Fruit fly (Drosophila melanogaster) whole organism, embryonic: ENCODE measurements around the gene Gale.

Experiments
- Antp ChIP-seq: fragments of 200-800 bp; sonication (Bioruptor generic); optimal IDR thresholded peaks from 3 replicates; lab custom pipeline; 2016; ENCODE audit warnings: missing biosample characterization, missing genetic modification characterization
- Awh ChIP-seq: fragments of 200-800 bp; sonication (Bioruptor generic); IDR thresholded peaks from 2 replicates; pipeline ENCODE4, ENCODE4 v1.3.6; 2022; ENCODE audit warnings: missing biosample characterization, missing genetic modification characterization
- CG1024 ChIP-seq: fragments of 200-800 bp; sonication (Bioruptor generic); IDR thresholded peaks from 2 replicates; pipeline ENCODE4 v1.3.6; 2022; ENCODE audit warnings: missing biosample characterization, missing genetic modification characterization
- CG10366 ChIP-seq: fragments of 200-800 bp; sonication (Bioruptor generic); IDR thresholded peaks from 2 replicates; pipeline ENCODE4 v1.3.6; 2022; ENCODE audit warnings: missing biosample characterization, missing genetic modification characterization
- CG13775 ChIP-seq: fragments of 200-800 bp; sonication (Bioruptor generic); optimal IDR thresholded peaks from 3 replicates; lab custom pipeline; 2017; ENCODE audit warnings: missing biosample characterization, mild to moderate bottlenecking, missing genetic modification characterization
- CG14667 ChIP-seq: fragments of 200-800 bp; sonication (Bioruptor generic); IDR thresholded peaks from 2 replicates; pipeline ENCODE4 v1.3.6; 2022; ENCODE audit warnings: missing biosample characterization, missing genetic modification characterization
- CG15696 ChIP-seq: fragments of 200-800 bp; sonication (Bioruptor generic); optimal IDR thresholded peaks from 2 replicates; lab custom pipeline; 2019; ENCODE audit warnings: missing biosample characterization, mild to moderate bottlenecking, missing genetic modification characterization, moderate library complexity
- CG2116 ChIP-seq: fragments of 200-800 bp; sonication (Bioruptor generic); optimal IDR thresholded peaks from 3 replicates; lab custom pipeline; 2018; ENCODE audit warnings: missing biosample characterization, mild to moderate bottlenecking, missing genetic modification characterization
- CG2875 ChIP-seq: fragments of 200-800 bp; sonication (Bioruptor generic); optimal IDR thresholded peaks from 2 replicates; lab custom pipeline; 2017; ENCODE audit warnings: missing biosample characterization, mild to moderate bottlenecking, missing genetic modification characterization, missing genetic modification reagents
- CG31224 ChIP-seq: fragments of 200-800 bp; sonication (Bioruptor generic); IDR thresholded peaks from 2 replicates; pipeline ENCODE4 v1.3.6; 2022; ENCODE audit warnings: missing biosample characterization, missing genetic modification characterization
- CG3995 ChIP-seq: fragments of 200-800 bp; sonication (Bioruptor generic); optimal IDR thresholded peaks from 3 replicates; lab custom pipeline; 2016; ENCODE audit warnings: missing biosample characterization, missing genetic modification characterization
- CG4360 ChIP-seq: fragments of 200-800 bp; sonication (Bioruptor generic); IDR thresholded peaks from 2 replicates; pipeline ENCODE4 v1.3.6; 2022; ENCODE audit warnings: missing biosample characterization, missing genetic modification characterization
- CG6175 ChIP-seq: fragments of 200-800 bp; sonication (Bioruptor generic); IDR thresholded peaks from 3 replicates; pipeline ENCODE4 v1.3.6; 2022; ENCODE audit warnings: missing biosample characterization, missing genetic modification characterization
- CG7745 ChIP-seq: fragments of 200-800 bp; sonication (Bioruptor generic); optimal IDR thresholded peaks from 2 replicates; lab custom pipeline; 2018; ENCODE audit warnings: missing biosample characterization, mild to moderate bottlenecking, missing genetic modification characterization, moderate library complexity
- CG8290 ChIP-seq, 3 experiments: fragments of 200-800 bp; sonication (Bioruptor generic); optimal IDR thresholded peaks; 2 replicates each; lab custom pipeline; 2016 to 2019; ENCODE audit warnings: missing biosample characterization in 3 of 3, missing genetic modification characterization in 3 of 3, mild to moderate bottlenecking in 2 of 3, moderate library complexity in 1 of 3
- CG8359 ChIP-seq: fragments of 200-800 bp; sonication (Bioruptor generic); optimal IDR thresholded peaks from 2 replicates; lab custom pipeline; 2017; ENCODE audit warnings: missing biosample characterization, mild to moderate bottlenecking, missing genetic modification characterization, borderline replicate concordance
- CG8924 ChIP-seq: fragments of 200-800 bp; optimal IDR thresholded peaks from 3 replicates; lab custom pipeline; 2019; ENCODE audit warnings: missing biosample characterization, mild to moderate bottlenecking, missing genetic modification characterization, moderate library complexity
- CTCF ChIP-seq: fragments of 200-800 bp; sonication (Bioruptor generic); optimal IDR thresholded peaks from 2 replicates; lab custom pipeline; 2017; ENCODE audit warnings: missing biosample characterization, mild to moderate bottlenecking, missing genetic modification characterization, moderate library complexity
- Fer3 ChIP-seq: fragments of 200-800 bp; sonication (Bioruptor generic); optimal IDR thresholded peaks from 2 replicates; lab custom pipeline; 2018; ENCODE audit warnings: missing biosample characterization, mild to moderate bottlenecking, missing genetic modification characterization, moderate library complexity
- HLH4C ChIP-seq: fragments of 200-800 bp; sonication (Bioruptor generic); IDR thresholded peaks from 3 replicates; pipeline ENCODE4 v1.3.6; 2022; ENCODE audit warnings: missing biosample characterization, missing genetic modification characterization; ENCODE audit not compliant: partially characterized antibody
- HLHmδ ChIP-seq: fragments of 200-800 bp; sonication (Bioruptor generic); optimal IDR thresholded peaks from 2 replicates; lab custom pipeline; 2018; ENCODE audit warnings: missing biosample characterization, mild to moderate bottlenecking, missing genetic modification characterization, moderate library complexity
- Hand ChIP-seq: fragments of 200-800 bp; sonication (Bioruptor generic); optimal IDR thresholded peaks from 2 replicates; lab custom pipeline; 2017; ENCODE audit warnings: mild to moderate bottlenecking, missing biosample characterization, missing genetic modification reagents, missing genetic modification characterization
- Jarid2 ChIP-seq: fragments of 200-800 bp; sonication (Bioruptor generic); optimal IDR thresholded peaks from 3 replicates; lab custom pipeline; 2017; ENCODE audit warnings: mild to moderate bottlenecking, missing biosample characterization, missing genetic modification reagents, missing genetic modification characterization
- MTF-1 ChIP-seq: fragments of 200-800 bp; sonication (Bioruptor generic); optimal IDR thresholded peaks from 2 replicates; lab custom pipeline; 2018; ENCODE audit warnings: missing biosample characterization, mild to moderate bottlenecking, missing genetic modification characterization, borderline replicate concordance
- Max ChIP-seq: fragments of 200-800 bp; sonication (Bioruptor generic); optimal IDR thresholded peaks from 2 replicates; lab custom pipeline; 2016; ENCODE audit warnings: missing biosample characterization, mild to moderate bottlenecking, missing genetic modification characterization
- Side ChIP-seq: fragments of 200-800 bp; sonication (Bioruptor generic); optimal IDR thresholded peaks from 2 replicates; lab custom pipeline; 2016; ENCODE audit warnings: missing biosample characterization, missing genetic modification characterization
- Taf1 ChIP-seq: fragments of 200-800 bp; sonication (Bioruptor generic); IDR thresholded peaks from 2 replicates; pipeline ENCODE4 v1.3.6; 2022; ENCODE audit warnings: missing biosample characterization, missing genetic modification characterization
- Usf ChIP-seq: fragments of 200-800 bp; sonication (Bioruptor generic); optimal IDR thresholded peaks from 2 replicates; lab custom pipeline; 2017; ENCODE audit warnings: missing genotype, missing biosample characterization, missing genetic modification characterization
- Xrp1 ChIP-seq: fragments of 200-800 bp; sonication (Bioruptor generic); IDR thresholded peaks from 2 replicates; pipeline ENCODE4 v1.3.6; 2022; ENCODE audit warnings: missing biosample characterization, missing genetic modification characterization
- al ChIP-seq: fragments of 200-800 bp; sonication (Bioruptor generic); IDR thresholded peaks from 2 replicates; pipeline ENCODE4 v1.3.6; 2022; ENCODE audit warnings: missing biosample characterization, missing genetic modification characterization
- aop ChIP-seq: fragments of 200-800 bp; sonication (Bioruptor generic); IDR thresholded peaks from 2 replicates; pipeline ENCODE4 v1.3.6; 2022; ENCODE audit warnings: missing biosample characterization, missing genetic modification characterization
- ap ChIP-seq: fragments of 200-800 bp; sonication (Bioruptor generic); IDR thresholded peaks from 2 replicates; pipeline ENCODE4 v1.3.6; 2022; ENCODE audit warnings: missing biosample characterization, missing genetic modification characterization
- bsh ChIP-seq, 2 experiments: fragments of 200-800 bp; sonication (Bioruptor generic); optimal IDR thresholded peaks; 2 replicates each; lab custom pipeline; 2017 to 2018; ENCODE audit warnings: mild to moderate bottlenecking in 2 of 2, missing biosample characterization in 2 of 2, missing genetic modification characterization in 2 of 2, moderate library complexity in 1 of 2
- cas ChIP-seq: fragments of 200-800 bp; sonication (Bioruptor generic); IDR thresholded peaks from 2 replicates; pipeline ENCODE4 v1.3.6; 2022; ENCODE audit warnings: missing biosample characterization, missing genetic modification characterization
- chm ChIP-seq: fragments of 200-800 bp; sonication (Bioruptor generic); IDR thresholded peaks from 2 replicates; pipeline ENCODE4 v1.3.6; 2022; ENCODE audit warnings: missing biosample characterization, missing genetic modification characterization
- crp ChIP-seq, 2 experiments: fragments of 200-800 bp; sonication (Bioruptor generic); optimal IDR thresholded peaks; 2 replicates in 1 of 2; 3 replicates in 1 of 2; lab custom pipeline; 2017; ENCODE audit warnings: missing biosample characterization in 2 of 2, missing genetic modification characterization in 2 of 2, mild to moderate bottlenecking in 1 of 2, moderate library complexity in 1 of 2
- dmrt11E ChIP-seq: fragments of 200-800 bp; sonication (Bioruptor generic); optimal IDR thresholded peaks from 3 replicates; lab custom pipeline; 2018; ENCODE audit warnings: missing biosample characterization, mild to moderate bottlenecking, missing genetic modification characterization, moderate library complexity
- emc ChIP-seq: fragments of 200-800 bp; sonication (Bioruptor generic); optimal IDR thresholded peaks from 2 replicates; lab custom pipeline; 2016; ENCODE audit warnings: missing biosample characterization, missing genetic modification characterization
- hbn ChIP-seq: fragments of 200-800 bp; sonication (Bioruptor generic); IDR thresholded peaks from 2 replicates; pipeline ENCODE4 v1.3.6; 2022; ENCODE audit warnings: missing biosample characterization, missing genetic modification characterization; ENCODE audit not compliant: partially characterized antibody
- ind ChIP-seq: fragments of 200-800 bp; sonication (Bioruptor generic); optimal IDR thresholded peaks from 3 replicates; lab custom pipeline; 2016; ENCODE audit warnings: missing biosample characterization, missing genetic modification characterization
- inv ChIP-seq: fragments of 200-800 bp; sonication (Bioruptor generic); IDR thresholded peaks from 2 replicates; pipeline ENCODE4 v1.3.6; 2022; ENCODE audit warnings: missing biosample characterization, missing genetic modification characterization; ENCODE audit not compliant: partially characterized antibody
- kni ChIP-seq: fragments of 200-800 bp; sonication (Bioruptor generic); optimal IDR thresholded peaks from 3 replicates; lab custom pipeline; 2017; ENCODE audit warnings: mild to moderate bottlenecking, missing biosample characterization, missing genetic modification reagents, missing genetic modification characterization
- lmd ChIP-seq: fragments of 200-800 bp; sonication (Bioruptor generic); IDR thresholded peaks from 2 replicates; pipeline ENCODE4 v1.3.6; 2022; ENCODE audit warnings: missing biosample characterization, missing genetic modification characterization
- mam ChIP-seq: fragments of 200-800 bp; sonication (Bioruptor generic); optimal IDR thresholded peaks from 3 replicates; lab custom pipeline; 2016; ENCODE audit warnings: missing biosample characterization, missing genetic modification characterization
- psq ChIP-seq: fragments of 200-800 bp; sonication (Bioruptor generic); optimal IDR thresholded peaks from 2 replicates; lab custom pipeline; 2017; ENCODE audit warnings: missing biosample characterization, missing genetic modification characterization
- ranshi ChIP-seq: fragments of 200-800 bp; sonication (Bioruptor generic); IDR thresholded peaks from 2 replicates; pipeline ENCODE4 v1.3.6; 2022; ENCODE audit warnings: missing biosample characterization, missing genetic modification characterization
- sob ChIP-seq: fragments of 200-800 bp; sonication (Bioruptor generic); IDR thresholded peaks from 2 replicates; pipeline ENCODE4 v1.3.6; 2022; ENCODE audit warnings: missing biosample characterization, missing genetic modification characterization
- tll ChIP-seq, 2 experiments: fragments of 200-800 bp in 1 of 2; fragments of >200 bp in 1 of 2; sonication (Bioruptor generic) in 1 of 2; optimal IDR thresholded peaks; 2 replicates each; lab custom pipeline; 2017 to 2019; ENCODE audit warnings: missing biosample characterization in 2 of 2, missing genetic modification characterization in 2 of 2, mild to moderate bottlenecking in 1 of 2, moderate library complexity in 1 of 2
- toy ChIP-seq: fragments of 200-800 bp; sonication (Bioruptor generic); IDR thresholded peaks from 2 replicates; pipeline ENCODE4 v1.3.6; 2022; ENCODE audit warnings: missing biosample characterization, missing genetic modification characterization

Gale gene

dm6 chr3L:614751-615424, 33.5 kb upstream of the Gale start (continued):
- TF ChIP-seq CG8290 (GFP tag; optimal IDR thresholded peaks at IDR 0.05; lab: Kevin White, UChicago) (no peak), CG8290 (tag; optimal IDR thresholded peaks at IDR 0.05; lab: Kevin White, UChicago) (peak in 1 of 2 experiments; percentile 68), sob (GFP tag; lab: Robert Waterston, UW) (peak; percentile 44; the same call in 1 of the 2 replicates), kni (peak; percentile 91), mam (GFP tag; lab: Kevin White, UChicago) (no peak), bsh (GFP tag; optimal IDR thresholded peaks at IDR 0.05; lab: Kevin White, UChicago) (peak in 1 of 2 experiments; percentile 41), hbn (GFP tag; lab: Robert Waterston, UW) (no peak), ap (0 out of 2 replicates have a peak, but pooled peaks have one; percentile 9), lmd (no peak), CG3995 (GFP tag; lab: Kevin White, UChicago) (no peak), Max (GFP tag; lab: Kevin White, UChicago) (no peak), CG10366 (no peak; the same call in 1 of the 2 replicates), CG8924 (no peak), tll (GFP tag; optimal IDR thresholded peaks at IDR 0.05; lab: Kevin White, UChicago) (no peak), al (no peak), CG2875 (GFP tag; lab: Kevin White, UChicago) (peak; percentile 74), HLHmδ (GFP tag; lab: Kevin White, UChicago) (peak; percentile 58), inv (GFP tag; lab: Robert Waterston, UW) (no peak), Awh (peak; percentile 77), Jarid2 (no peak), CG8359 (peak; percentile 55), CG15696 (tag; lab: Kevin White, UChicago) (peak; percentile 22), Xrp1 (peak; percentile 63), CG1024 (peak; percentile 49; the same call in 1 of the 2 replicates), Usf (no peak), Side (GFP tag; lab: Kevin White, UChicago) (no peak), chm (peak; percentile 76), ranshi (peak; percentile 35; the same call in 1 of the 2 replicates), CG6175 (GFP tag; lab: Robert Waterston, UW) (peak; percentile 43; the same call in 2 of the 3 replicates), CG4360 (GFP tag; lab: Robert Waterston, UW) (peak; percentile 35; the same call in 1 of the 2 replicates), HLH4C (GFP tag; lab: Robert Waterston, UW) (no peak), CG14667 (GFP tag; lab: Robert Waterston, UW) (0 out of 2 replicates have a peak, but pooled peaks have one; percentile 10), Fer3 (tag; lab: Kevin White, UChicago) (no peak), CTCF (GFP tag; lab: Kevin White, UChicago) (no peak), MTF-1 (GFP tag; lab: Kevin White, UChicago) (peak; percentile 47)

DNA sequence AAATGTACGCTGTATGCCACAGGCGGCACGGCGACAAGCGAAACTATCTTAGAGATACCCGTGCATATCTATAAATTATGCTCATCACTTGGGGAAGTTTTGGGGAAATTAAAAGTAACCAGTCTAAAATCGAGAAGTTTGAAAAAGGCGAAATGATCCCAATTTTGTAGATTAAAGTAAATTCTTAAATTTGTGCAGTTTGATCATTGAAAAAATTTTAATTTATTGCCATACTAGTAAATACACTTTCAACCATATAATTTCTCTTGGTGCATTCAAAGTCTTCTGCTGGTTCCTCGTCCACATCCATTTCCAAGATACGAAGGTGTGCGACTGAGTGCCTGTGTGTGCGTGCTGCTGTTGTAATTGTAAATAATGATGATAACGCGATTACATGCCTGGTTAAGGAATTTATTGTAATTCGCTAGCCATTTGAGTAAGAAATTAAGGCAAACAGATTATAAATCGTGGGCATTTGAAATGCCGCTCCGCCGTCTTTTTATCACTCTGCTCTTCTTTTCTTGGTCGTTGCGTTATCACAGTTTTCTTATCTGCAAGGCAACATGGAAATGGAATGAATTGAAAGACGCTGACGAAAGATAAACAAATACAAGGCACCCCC, 32.8 kb upstream of the Gale start:
- TF ChIP-seq cas (GFP tag; lab: Robert Waterston, UW), result peak; percentile 36; the same call in 1 of the 2 replicates
- TF ChIP-seq aop (GFP tag; lab: Robert Waterston, UW), result peak; percentile 73
- TF ChIP-seq Antp, result peak; percentile 85
- TF ChIP-seq crp (GFP tag; optimal IDR thresholded peaks at IDR 0.05; lab: Kevin White, UChicago), result peak in 1 of 2 experiments; percentile 24
- TF ChIP-seq Hand (GFP tag; lab: Kevin White, UChicago), result no peak
- TF ChIP-seq emc (GFP tag; lab: Kevin White, UChicago), result peak; percentile 50
- TF ChIP-seq psq (GFP tag; lab: Kevin White, UChicago), result peak; percentile 23
- peak; percentile 71 for TF ChIP-seq CG13775 (GFP tag; lab: Kevin White, UChicago)
- peak; percentile 57 for TF ChIP-seq Taf1 (GFP tag; lab: Robert Waterston, UW)
- peak; percentile 89 for TF ChIP-seq dmrt11E (tag; lab: Kevin White, UChicago)
- TF ChIP-seq CG7745 (tag; lab: Kevin White, UChicago), result no peak
- peak; percentile 50 for TF ChIP-seq MTF-1 (GFP tag; lab: Kevin White, UChicago)
- TF ChIP-seq CG31224 (GFP tag; lab: Robert Waterston, UW), result peak; percentile 65
- peak; percentile 20 for TF ChIP-seq CG2116
- TF ChIP-seq toy (GFP tag; lab: Robert Waterston, UW), result no peak
- peak; percentile 66 for TF ChIP-seq CG2875 (GFP tag; lab: Kevin White, UChicago)
- TF ChIP-seq ind (GFP tag; lab: Kevin White, UChicago), result peak; percentile 87
